Worm (Caenorhabditis elegans) whole organism, L4 larva: ENCODE results near the gene cpf-1.

Source experiments
- fos-1 ChIP-seq: fragments of 150-350 bp; optimal IDR thresholded peaks from 2 replicates; lab custom pipeline; 2014; ENCODE audit warnings: missing biosample characterization, missing genetic modification characterization
- nhr-28 ChIP-seq: fragments of 150-350 bp; optimal IDR thresholded peaks from 2 replicates; lab custom pipeline; 2014; ENCODE audit warnings: missing biosample characterization, missing genetic modification characterization
- nhr-6 ChIP-seq: fragments of 150-350 bp; optimal IDR thresholded peaks from 2 replicates; lab custom pipeline; 2014; ENCODE audit warnings: missing biosample characterization, missing genetic modification characterization
- snpc-4 ChIP-seq: fragments of 150-350 bp; optimal IDR thresholded peaks from 2 replicates; lab custom pipeline; 2014; ENCODE audit warnings: missing biosample characterization, missing genetic modification characterization

DNA sequence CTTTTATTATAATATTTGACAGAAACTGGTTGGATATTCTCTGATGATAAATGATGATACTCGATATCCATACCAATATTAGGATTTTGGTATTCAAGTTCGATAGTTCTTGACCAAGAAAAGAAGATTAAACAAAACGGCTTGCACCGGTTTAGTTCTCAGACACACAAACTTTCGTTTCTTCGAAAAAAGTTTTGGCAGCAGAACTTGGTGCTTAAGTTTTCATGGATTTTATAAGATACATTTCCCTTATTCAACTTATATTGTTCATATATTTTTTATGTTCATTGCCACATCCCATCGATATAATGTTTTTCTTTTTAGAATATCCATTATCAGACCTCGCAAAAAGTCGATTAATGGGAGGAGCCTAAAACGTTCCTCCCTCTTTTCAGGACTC is 11.6 kb downstream of the cpf-1 start, which contains the start of gene aptf-4:
- TF ChIP-seq fos-1: no peak
- no peak for TF ChIP-seq nhr-6 (tag; lab: Kevin White, UChicago)
- TF ChIP-seq nhr-28 (tag; lab: Kevin White, UChicago): no peak
- no peak for TF ChIP-seq snpc-4 (tag; lab: Kevin White, UChicago)
